Worm (Caenorhabditis elegans) whole organism, L1 larva: ENCODE measurements around the gene W06D11.5.

ENCODE experiments used
- C04F5.9 ChIP-seq: sonication (generic microtip); optimal IDR thresholded peaks from 2 replicates; lab custom pipeline; 2016; ENCODE audit warnings: missing genetic modification characterization, missing compliant biosample characterization
- C16A3.4 ChIP-seq: fragments of 150-350 bp; optimal IDR thresholded peaks from 2 replicates; lab custom pipeline; 2014; ENCODE audit warnings: missing biosample characterization, missing genetic modification characterization
- aly-2 ChIP-seq: fragments of 150-350 bp; optimal IDR thresholded peaks from 2 replicates; lab custom pipeline; 2014; ENCODE audit warnings: missing biosample characterization, missing genetic modification characterization
- ama-1 ChIP-seq: fragments of 150-350 bp; optimal IDR thresholded peaks from 2 replicates; lab custom pipeline; 2014
- elt-2 ChIP-seq: sonication (generic microtip); optimal IDR thresholded peaks from 2 replicates; lab custom pipeline; 2016; ENCODE audit warnings: missing genetic modification characterization, mild to moderate bottlenecking, inconsistent platforms, missing compliant biosample characterization, missing genetic modification reagents
- fkh-8 ChIP-seq: sonication (generic microtip); optimal IDR thresholded peaks from 2 replicates; lab custom pipeline; 2016; ENCODE audit warnings: mild to moderate bottlenecking, missing genetic modification characterization, missing compliant biosample characterization
- fos-1 ChIP-seq: fragments of 150-350 bp; optimal IDR thresholded peaks from 2 replicates; lab custom pipeline; 2014; ENCODE audit warnings: missing biosample characterization, missing genetic modification characterization
- grh-1 ChIP-seq: fragments of 200-800 bp; sonication (Bioruptor generic); IDR thresholded peaks from 2 replicates; pipeline ENCODE4 v1.3.6; 2022; ENCODE audit warnings: missing genetic modification reagents, missing genetic modification characterization, missing compliant biosample characterization
- irx-1 ChIP-seq: sonication (generic microtip); optimal IDR thresholded peaks from 2 replicates; lab custom pipeline; 2016; ENCODE audit warnings: missing genetic modification characterization, missing compliant biosample characterization
- lin-14 ChIP-seq: fragments of 200-800 bp; sonication (Bioruptor generic); optimal IDR thresholded peaks from 2 replicates; lab custom pipeline; 2018; ENCODE audit warnings: mild to moderate bottlenecking, missing genetic modification characterization, moderate library complexity, missing compliant biosample characterization
- lsy-2 ChIP-seq, 2 experiments: fragments of 150-350 bp; optimal IDR thresholded peaks; 2 replicates each; lab custom pipeline; 2014; ENCODE audit warnings: missing biosample characterization in 2 of 2, missing genetic modification characterization in 2 of 2
- mep-1 ChIP-seq: fragments of 150-350 bp; optimal IDR thresholded peaks from 2 replicates; lab custom pipeline; 2014; ENCODE audit warnings: missing biosample characterization, missing genetic modification characterization
- nhr-11 ChIP-seq: fragments of 150-350 bp; optimal IDR thresholded peaks from 2 replicates; lab custom pipeline; 2014; ENCODE audit warnings: missing biosample characterization, missing genetic modification characterization
- nhr-19 ChIP-seq: fragments of 200-800 bp; sonication (Bioruptor generic); conservative IDR thresholded peaks from 2 replicates; pipeline ENCODE4 v1.3.6; 2022; ENCODE audit warnings: missing genetic modification characterization, missing compliant biosample characterization
- nhr-71 ChIP-seq: sonication (generic microtip); optimal IDR thresholded peaks from 2 replicates; lab custom pipeline; 2016; ENCODE audit warnings: mild to moderate bottlenecking, missing genetic modification characterization, moderate library complexity, missing compliant biosample characterization
- nhr-85 ChIP-seq: sonication (generic microtip); peaks from one replicate; lab custom pipeline; 2016; ENCODE audit warnings: missing genetic modification characterization, inconsistent platforms, missing compliant biosample characterization
- pag-3 ChIP-seq: sonication (generic microtip); optimal IDR thresholded peaks from 2 replicates; lab custom pipeline; 2017; ENCODE audit warnings: missing genetic modification characterization, mild to moderate bottlenecking, missing compliant biosample characterization, antibody characterized with exemption, borderline replicate concordance; ENCODE audit not compliant: insufficient read depth
- pax-3 ChIP-seq: fragments of 200-800 bp; sonication (Bioruptor generic); optimal IDR thresholded peaks from 2 replicates; lab custom pipeline; 2018; ENCODE audit warnings: mild to moderate bottlenecking, missing genetic modification characterization, moderate library complexity, missing compliant biosample characterization
- skn-1 ChIP-seq: fragments of 150-350 bp; optimal IDR thresholded peaks from 2 replicates; lab custom pipeline; 2014; ENCODE audit warnings: missing biosample characterization, missing genetic modification characterization
- sptf-1 ChIP-seq: fragments of 150-350 bp; optimal IDR thresholded peaks from 2 replicates; lab custom pipeline; 2014; ENCODE audit warnings: missing biosample characterization, missing genetic modification characterization
- tbx-2 ChIP-seq: sonication (generic microtip); optimal IDR thresholded peaks from 2 replicates; lab custom pipeline; 2016; ENCODE audit warnings: missing genetic modification characterization, missing compliant biosample characterization
- tlp-1 ChIP-seq: fragments of 150-350 bp; optimal IDR thresholded peaks from 2 replicates; lab custom pipeline; 2014; ENCODE audit warnings: missing biosample characterization, missing genetic modification characterization
- unc-130 ChIP-seq: fragments of 150-350 bp; optimal IDR thresholded peaks from 2 replicates; lab custom pipeline; 2017; ENCODE audit warnings: missing biosample characterization, missing genetic modification characterization, inconsistent platforms
- unc-86 ChIP-seq: sonication (generic microtip); optimal IDR thresholded peaks from 2 replicates; lab custom pipeline; 2016; ENCODE audit warnings: missing genetic modification characterization, missing compliant biosample characterization
- vab-15 ChIP-seq: sonication (generic microtip); optimal IDR thresholded peaks from 2 replicates; lab custom pipeline; 2017; ENCODE audit warnings: missing genotype, mild to moderate bottlenecking, missing genetic modification characterization, missing compliant biosample characterization
- xbp-1 ChIP-seq: sonication (generic microtip); optimal IDR thresholded peaks from 2 replicates; lab custom pipeline; 2016; ENCODE audit warnings: missing genetic modification characterization, missing compliant biosample characterization
- zip-4 ChIP-seq: fragments of 200-800 bp; sonication (Bioruptor generic); optimal IDR thresholded peaks from 2 replicates; lab custom pipeline; 2018; ENCODE audit warnings: mild to moderate bottlenecking, missing genetic modification characterization, moderate library complexity, missing compliant biosample characterization

The W06D11.5 gene

ce11 chrX:12347822-12348221 is 47.9 kb downstream of the W06D11.5 start (continued):
- no peak for TF ChIP-seq C04F5.9 (tag; lab: Kevin White, UChicago)
- peak; percentile 6 for TF ChIP-seq tbx-2
- TF ChIP-seq nhr-11 (tag; lab: Kevin White, UChicago) = no peak
- TF ChIP-seq xbp-1 (tag; lab: Kevin White, UChicago) = peak; percentile 15
- TF ChIP-seq aly-2 (tag; lab: Kevin White, UChicago) = no peak
- TF ChIP-seq skn-1 (tag; lab: Kevin White, UChicago) = no peak
- peak; percentile 80 for TF ChIP-seq nhr-85
- TF ChIP-seq tlp-1 (tag; lab: Kevin White, UChicago) = no peak
- no peak for TF ChIP-seq lsy-2 (tag; optimal IDR thresholded peaks at IDR 0.05; lab: Kevin White, UChicago)

- TF ChIP-seq irx-1 (tag; lab: Kevin White, UChicago) (no peak), pag-3 (no peak), unc-130 (tag; lab: Kevin White, UChicago) (no peak), C16A3.4 (tag; lab: Kevin White, UChicago) (no peak), skn-1 (tag; lab: Kevin White, UChicago) (no peak), nhr-71 (tag; lab: Kevin White, UChicago) (no peak), sptf-1 (no peak), mep-1 (tag; lab: Kevin White, UChicago) (no peak), ama-1 (lab: Kevin White, UChicago) (no peak), unc-86 (tag; lab: Kevin White, UChicago) (no peak), elt-2 (tag; lab: Kevin White, UChicago) (no peak), nhr-85 (no peak), vab-15 (tag; lab: Kevin White, UChicago) (no peak), zip-4 (no peak), nhr-19 (GFP tag; lab: Robert Waterston, UW) (no peak), grh-1 (no peak), pax-3 (no peak), tlp-1 (tag; lab: Kevin White, UChicago) (no peak), fkh-8 (tag; lab: Kevin White, UChicago) (no peak)
Observed at ce11 chrX:12348329-12348728, 48.4 kb downstream of the W06D11.5 start, which contains the start of gene F42F12.14. TSS of gene F42F12.14 (plus strand) at chrX:12348629.

ce11 chrX:12350207-12350606 is 50.3 kb downstream of the W06D11.5 start, which contains the start of gene F42F12.3:
TSS of gene F42F12.3 (plus strand) at chrX:12350578.
- TF ChIP-seq fos-1 (tag; lab: Kevin White, UChicago) (no peak), lin-14 (GFP tag; lab: Kevin White, UChicago) (peak; percentile 28)
